Worm (Caenorhabditis elegans) whole organism, L4 larva: Measurements from ENCODE around the gene F01D5.8.

Experiments
- ceh-82 ChIP-seq: sonication (generic microtip); optimal IDR thresholded peaks from 2 replicates; lab custom pipeline; 2017; ENCODE audit warnings: missing biosample characterization, missing genetic modification characterization
- fkh-10 ChIP-seq: fragments of 150-350 bp; optimal IDR thresholded peaks from 2 replicates; lab custom pipeline; 2014; ENCODE audit warnings: missing biosample characterization, missing genetic modification reagents, missing genetic modification characterization
- lin-1 ChIP-seq: fragments of 200-800 bp; sonication (Bioruptor generic); IDR thresholded peaks from 2 replicates; pipeline ENCODE4 v1.3.6; 2022; ENCODE audit warnings: missing genetic modification reagents, missing genetic modification characterization, missing compliant biosample characterization
- nhr-11 ChIP-seq: fragments of 150-350 bp; optimal IDR thresholded peaks from 2 replicates; lab custom pipeline; 2014; ENCODE audit warnings: missing biosample characterization, missing genetic modification characterization

ce11 chrII:14053141-14053540, 42.6 kb downstream of the F01D5.8 start:
- TF ChIP-seq fkh-10 (GFP tag; lab: Kevin White, UChicago) (no peak), ceh-82 (tag; lab: Kevin White, UChicago) (no peak), lin-1 (no peak), nhr-11 (tag; lab: Kevin White, UChicago) (no peak)
